Worm (Caenorhabditis elegans): ENCODE data around the gene srx-104.

DNA sequence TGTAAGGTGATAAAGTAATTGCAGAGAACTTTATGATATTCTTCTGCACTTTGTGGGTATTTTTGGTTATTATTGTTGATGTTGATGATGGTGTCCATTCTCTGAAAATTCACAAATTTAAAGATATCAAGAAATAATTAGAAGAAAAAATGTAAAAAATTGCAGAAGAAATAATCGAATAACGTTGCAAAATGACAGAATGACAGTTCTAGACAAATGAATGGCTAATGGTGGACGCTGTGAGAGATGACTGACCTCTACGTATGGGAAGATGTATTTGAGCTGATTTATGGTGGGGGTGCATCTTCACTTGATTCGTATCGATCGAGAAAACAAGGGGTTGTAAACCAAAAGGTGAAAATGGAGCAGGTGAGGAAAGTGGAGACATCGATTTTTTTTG lies 26.0 kb downstream of the srx-104 start, which contains the start of gene sea-1:
- no peak for TF ChIP-seq ztf-3 (GFP tag; optimal IDR thresholded peaks at IDR 0.05)
- TF ChIP-seq F55B11.4 (tag; optimal IDR thresholded peaks at IDR 0.05; ENCODE audit: borderline replicate concordance, insufficient read depth), result no peak
- TF ChIP-seq C17E4.6 (GFP tag; IDR thresholded peaks at IDR 0.05), result no peak
- TF ChIP-seq ama-1 (optimal IDR thresholded peaks at IDR 0.05), result no peak
- TF ChIP-seq ama-1 (GFP tag; optimal IDR thresholded peaks at IDR 0.05), result no peak
- no peak for TF ChIP-seq F57C9.4 (tag; optimal IDR thresholded peaks at IDR 0.05)
- no peak for TF ChIP-seq Y95B8A.8 (GFP tag; IDR thresholded peaks at IDR 0.05)
- TF ChIP-seq mel-28 (tag; optimal IDR thresholded peaks at IDR 0.05; ENCODE audit: borderline replicate concordance), result no peak

All from whole organism, young adult.